Fruit fly (Drosophila melanogaster) whole organism, embryonic: ENCODE measurements around the gene CG31515.
A peak's percentile ranks its signal among the peaks of the same experiment; 100 is the strongest.

Experiments
- Abd-B ChIP-seq: fragments of 200-800 bp; sonication (Bioruptor generic); optimal IDR thresholded peaks from 2 replicates; lab custom pipeline; 2018; ENCODE audit warnings: missing biosample characterization, mild to moderate bottlenecking, missing genetic modification characterization, moderate library complexity
- Awh ChIP-seq: fragments of 200-800 bp; sonication (Bioruptor generic); IDR thresholded peaks from 2 replicates; pipeline ENCODE4, ENCODE4 v1.3.6; 2022; ENCODE audit warnings: missing biosample characterization, missing genetic modification characterization
- Bdp1 ChIP-seq: fragments of 200-800 bp; sonication (Bioruptor generic); optimal IDR thresholded peaks from 3 replicates; lab custom pipeline; 2016; ENCODE audit warnings: missing biosample characterization, missing genetic modification characterization
- CG10274 ChIP-seq: fragments of 200-800 bp; sonication (Bioruptor generic); optimal IDR thresholded peaks from 3 replicates; lab custom pipeline; 2017; ENCODE audit warnings: missing biosample characterization, mild to moderate bottlenecking, missing genetic modification characterization
- CG10979 ChIP-seq: fragments of 200-800 bp; sonication (Bioruptor generic); optimal IDR thresholded peaks from 2 replicates; lab custom pipeline; 2018; ENCODE audit warnings: missing biosample characterization, mild to moderate bottlenecking, missing genetic modification characterization, moderate library complexity
- CG12299 ChIP-seq: fragments of 200-800 bp; sonication (Bioruptor generic); optimal IDR thresholded peaks from 2 replicates; lab custom pipeline; 2018; ENCODE audit warnings: missing biosample characterization, mild to moderate bottlenecking, missing genetic modification characterization
- CG13424 ChIP-seq: fragments of 200-800 bp; sonication (Bioruptor generic); optimal IDR thresholded peaks from 2 replicates; lab custom pipeline; 2019; ENCODE audit warnings: missing biosample characterization, mild to moderate bottlenecking, missing genetic modification characterization, moderate library complexity
- CG15479 ChIP-seq: fragments of 200-800 bp; sonication (Bioruptor generic); optimal IDR thresholded peaks from 3 replicates; lab custom pipeline; 2019; ENCODE audit warnings: missing biosample characterization, mild to moderate bottlenecking, missing genetic modification characterization, moderate library complexity
- CG15696 ChIP-seq: fragments of 200-800 bp; sonication (Bioruptor generic); optimal IDR thresholded peaks from 2 replicates; lab custom pipeline; 2019; ENCODE audit warnings: missing biosample characterization, mild to moderate bottlenecking, missing genetic modification characterization, moderate library complexity
- CG1602 ChIP-seq: fragments of 200-800 bp; sonication (Bioruptor generic); optimal IDR thresholded peaks from 3 replicates; lab custom pipeline; 2016; ENCODE audit warnings: missing biosample characterization, missing genetic modification characterization
- CG16779 ChIP-seq: fragments of 200-800 bp; sonication (Bioruptor generic); IDR thresholded peaks from 2 replicates; pipeline ENCODE4 v1.3.6; 2022; ENCODE audit warnings: missing biosample characterization, missing genetic modification characterization
- CG17186 ChIP-seq: fragments of 200-800 bp; sonication (Bioruptor generic); optimal IDR thresholded peaks from 3 replicates; lab custom pipeline; 2017; ENCODE audit warnings: missing biosample characterization, missing genetic modification reagents, missing genetic modification characterization
- CG31224 ChIP-seq: fragments of 200-800 bp; sonication (Bioruptor generic); IDR thresholded peaks from 2 replicates; pipeline ENCODE4 v1.3.6; 2022; ENCODE audit warnings: missing biosample characterization, missing genetic modification characterization
- CG4404 ChIP-seq: fragments of 200-800 bp; sonication (Bioruptor generic); IDR thresholded peaks from 2 replicates; pipeline ENCODE4 v1.3.6; 2022; ENCODE audit warnings: missing biosample characterization, missing genetic modification characterization
- CG8478 ChIP-seq: fragments of >200 bp; optimal IDR thresholded peaks from 2 replicates; lab custom pipeline; 2018
- CG8944 ChIP-seq: fragments of 200-800 bp; sonication (Bioruptor generic); optimal IDR thresholded peaks from 3 replicates; lab custom pipeline; 2016; ENCODE audit warnings: missing biosample characterization, missing genetic modification characterization
- CG9215 ChIP-seq: fragments of 200-800 bp; sonication (Bioruptor generic); IDR thresholded peaks from 2 replicates; pipeline ENCODE4 v1.3.6; 2022; ENCODE audit warnings: missing biosample characterization, missing genetic modification characterization
- CG9817 ChIP-seq: fragments of 200-800 bp; sonication (Bioruptor generic); optimal IDR thresholded peaks from 2 replicates; lab custom pipeline; 2018; ENCODE audit warnings: missing biosample characterization, mild to moderate bottlenecking, missing genetic modification characterization, moderate library complexity
- Dll ChIP-seq: fragments of 200-800 bp; sonication (Bioruptor generic); IDR thresholded peaks from 4 replicates; pipeline ENCODE4 v1.3.6; 2022; ENCODE audit warnings: missing biosample characterization, missing genetic modification characterization; ENCODE audit not compliant: partially characterized antibody
- Ets65A ChIP-seq: fragments of 200-800 bp; sonication (Bioruptor generic); peaks from one replicate; lab custom pipeline; 2016; ENCODE audit warnings: missing biosample characterization, missing genetic modification characterization
- HLHmδ ChIP-seq: fragments of 200-800 bp; sonication (Bioruptor generic); optimal IDR thresholded peaks from 2 replicates; lab custom pipeline; 2018; ENCODE audit warnings: missing biosample characterization, mild to moderate bottlenecking, missing genetic modification characterization, moderate library complexity
- Hr3 ChIP-seq: fragments of 200-800 bp; sonication (Bioruptor generic); optimal IDR thresholded peaks from 3 replicates; lab custom pipeline; 2016; ENCODE audit warnings: missing biosample characterization, missing genetic modification characterization
- Hr78 ChIP-seq, 2 experiments: fragments of 200-800 bp in 1 of 2; fragments of >200 bp in 1 of 2; sonication (Bioruptor generic) in 1 of 2; optimal IDR thresholded peaks; 2 replicates each; lab custom pipeline; 2017 to 2019; ENCODE audit warnings: missing biosample characterization in 2 of 2, missing genetic modification characterization in 2 of 2, mild to moderate bottlenecking in 1 of 2, moderate library complexity in 1 of 2
- Hsf ChIP-seq: fragments of 200-800 bp; sonication (Bioruptor generic); optimal IDR thresholded peaks from 3 replicates; lab custom pipeline; 2016; ENCODE audit warnings: missing biosample characterization, missing genetic modification characterization
- Med ChIP-seq: fragments of 200-800 bp; sonication (Bioruptor generic); peaks from one replicate; lab custom pipeline; 2016; ENCODE audit warnings: missing biosample characterization, missing genetic modification characterization, mild to moderate bottlenecking, inconsistent platforms, moderate library complexity
- NK7.1 ChIP-seq: fragments of 200-800 bp; sonication (Bioruptor generic); optimal IDR thresholded peaks from 3 replicates; lab custom pipeline; 2016; ENCODE audit warnings: missing biosample characterization, missing genetic modification characterization
- Optix ChIP-seq: fragments of 200-800 bp; sonication (Bioruptor generic); IDR thresholded peaks from 3 replicates; pipeline ENCODE4 v1.3.6; 2022; ENCODE audit warnings: missing biosample characterization, missing genetic modification characterization
- PHDP ChIP-seq: fragments of 200-800 bp; sonication (Bioruptor generic); optimal IDR thresholded peaks from 3 replicates; lab custom pipeline; 2018; ENCODE audit warnings: missing biosample characterization, mild to moderate bottlenecking, missing genetic modification characterization, moderate library complexity
- Rx ChIP-seq: fragments of 200-800 bp; sonication (Bioruptor generic); IDR thresholded peaks from 2 replicates; pipeline ENCODE4 v1.3.6; 2022; ENCODE audit warnings: missing biosample characterization, missing genetic modification characterization
- Sox100B ChIP-seq: fragments of 200-800 bp; sonication (Bioruptor generic); optimal IDR thresholded peaks from 3 replicates; lab custom pipeline; 2018; ENCODE audit warnings: missing biosample characterization, mild to moderate bottlenecking, missing genetic modification characterization
- dmrt99B ChIP-seq: fragments of 200-800 bp; sonication (Bioruptor generic); optimal IDR thresholded peaks from 2 replicates; lab custom pipeline; 2018; ENCODE audit warnings: missing biosample characterization, mild to moderate bottlenecking, missing genetic modification characterization, moderate library complexity
- gfzf ChIP-seq: fragments of 200-800 bp; sonication (Bioruptor generic); optimal IDR thresholded peaks from 2 replicates; lab custom pipeline; 2016; ENCODE audit warnings: missing biosample characterization, mild to moderate bottlenecking, missing genetic modification characterization, moderate library complexity
- hbn ChIP-seq: fragments of 200-800 bp; sonication (Bioruptor generic); IDR thresholded peaks from 2 replicates; pipeline ENCODE4 v1.3.6; 2022; ENCODE audit warnings: missing biosample characterization, missing genetic modification characterization; ENCODE audit not compliant: partially characterized antibody
- jumu ChIP-seq: fragments of 200-800 bp; sonication (Bioruptor generic); optimal IDR thresholded peaks from 3 replicates; lab custom pipeline; 2016; ENCODE audit warnings: missing biosample characterization, missing genetic modification characterization
- mirr ChIP-seq: fragments of 200-800 bp; sonication (Bioruptor generic); optimal IDR thresholded peaks from 3 replicates; lab custom pipeline; 2018; ENCODE audit warnings: missing biosample characterization, mild to moderate bottlenecking, missing genetic modification characterization
- nerfin-1 ChIP-seq: fragments of 200-800 bp; sonication (Bioruptor generic); optimal IDR thresholded peaks from 3 replicates; lab custom pipeline; 2019; ENCODE audit warnings: missing biosample characterization, mild to moderate bottlenecking, missing genetic modification characterization, moderate library complexity
- peb ChIP-seq: fragments of 200-800 bp; sonication (Bioruptor generic); IDR thresholded peaks from 2 replicates; pipeline ENCODE4 v1.3.6; 2022; ENCODE audit warnings: missing biosample characterization, missing genetic modification characterization
- psq ChIP-seq: fragments of 200-800 bp; sonication (Bioruptor generic); optimal IDR thresholded peaks from 2 replicates; lab custom pipeline; 2017; ENCODE audit warnings: missing biosample characterization, missing genetic modification characterization
- sens ChIP-seq: fragments of 200-800 bp; sonication (Bioruptor generic); peaks from one replicate; lab custom pipeline; 2016; ENCODE audit warnings: missing biosample characterization, missing genetic modification characterization
- sna ChIP-seq: fragments of 200-800 bp; sonication (Bioruptor generic); IDR thresholded peaks from 2 replicates; pipeline ENCODE4 v1.3.6; 2022; ENCODE audit warnings: missing biosample characterization, missing genetic modification characterization; ENCODE audit not compliant: partially characterized antibody
- stc ChIP-seq: fragments of 200-800 bp; sonication (Bioruptor generic); IDR thresholded peaks from 2 replicates; pipeline ENCODE4 v1.3.6; 2022; ENCODE audit warnings: missing biosample characterization, missing genetic modification characterization
- sug ChIP-seq: fragments of 200-800 bp; optimal IDR thresholded peaks from 2 replicates; lab custom pipeline; 2019; ENCODE audit warnings: missing biosample characterization, mild to moderate bottlenecking, missing genetic modification characterization, moderate library complexity
- tap ChIP-seq: fragments of 200-800 bp; optimal IDR thresholded peaks from 3 replicates; lab custom pipeline; 2019; ENCODE audit warnings: missing biosample characterization, mild to moderate bottlenecking, missing genetic modification characterization, moderate library complexity
- wdn ChIP-seq: fragments of 200-800 bp; sonication (Bioruptor generic); IDR thresholded peaks from 2 replicates; pipeline ENCODE4 v1.3.6; 2022; ENCODE audit warnings: missing biosample characterization, missing genetic modification characterization
- zen ChIP-seq: fragments of 200-800 bp; sonication (Bioruptor generic); optimal IDR thresholded peaks from 3 replicates; lab custom pipeline; 2018; ENCODE audit warnings: missing biosample characterization, mild to moderate bottlenecking, missing genetic modification characterization, moderate library complexity
- zfh2 ChIP-seq: fragments of 200-800 bp; sonication (Bioruptor generic); optimal IDR thresholded peaks from 2 replicates; lab custom pipeline; 2016; ENCODE audit warnings: missing biosample characterization, missing genetic modification characterization

Gene CG31515

dm6 chr3R:23363515-23364124, 25.1 kb downstream of the CG31515 start, which contains the start of gene CG4408 (continued):
- no peak for TF ChIP-seq sug (tag; lab: Kevin White, UChicago)
- no peak for TF ChIP-seq HLHmδ
- peak; percentile 53 for TF ChIP-seq zfh2
- peak; percentile 20 for TF ChIP-seq CG10979 (tag; lab: Kevin White, UChicago)
- no peak for TF ChIP-seq CG31224 (GFP tag; lab: Robert Waterston, UW)
- no peak for TF ChIP-seq Dll (GFP tag; lab: Robert Waterston, UW)
- no peak for TF ChIP-seq Optix
- TF ChIP-seq CG15696 (tag; lab: Kevin White, UChicago), result peak; percentile 0
- TF ChIP-seq CG1602 (GFP tag; lab: Kevin White, UChicago), result no peak
- TF ChIP-seq CG9215 (GFP tag; lab: Robert Waterston, UW), result peak; percentile 35; the same call in 1 of the 2 replicates
- no peak for TF ChIP-seq tap
- no peak for TF ChIP-seq Hr78 (GFP tag; optimal IDR thresholded peaks at IDR 0.05; lab: Kevin White, UChicago)
- TF ChIP-seq peb (GFP tag; lab: Robert Waterston, UW), result no peak
- peak; percentile 84 for TF ChIP-seq CG10274 (GFP tag; lab: Kevin White, UChicago)
- no peak for TF ChIP-seq Rx
- TF ChIP-seq Ets65A (GFP tag; lab: Kevin White, UChicago), result peak; percentile 30
- peak; percentile 43 for TF ChIP-seq PHDP
- TF ChIP-seq psq (GFP tag; lab: Kevin White, UChicago), result no peak
- no peak for TF ChIP-seq CG17186 (GFP tag; lab: Kevin White, UChicago)
- TF ChIP-seq Abd-B, result peak; percentile 30
- TF ChIP-seq mirr (GFP tag; lab: Kevin White, UChicago), result no peak
- peak; percentile 31 for TF ChIP-seq dmrt99B (tag; lab: Kevin White, UChicago)

DNA sequence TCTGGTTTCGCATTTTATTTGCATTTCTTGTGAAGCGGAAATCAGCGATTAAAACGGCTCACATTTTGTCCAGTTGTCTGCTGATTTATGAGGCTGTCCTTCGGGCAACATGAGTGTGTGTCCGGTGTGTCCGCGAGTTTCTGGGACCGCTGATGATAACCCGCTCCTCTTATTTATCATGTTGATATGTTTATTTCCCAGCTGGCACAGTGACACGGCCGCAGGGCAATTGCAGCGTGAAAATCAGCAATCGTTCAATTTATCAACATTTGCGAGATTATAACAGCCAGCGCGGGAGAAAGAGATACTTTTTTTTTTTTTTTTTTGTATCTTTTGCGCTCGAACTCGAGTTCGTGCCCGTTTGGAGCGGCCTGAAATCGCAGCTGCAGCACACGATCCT, 28.3 kb downstream of the CG31515 start:
- TF ChIP-seq sna (GFP tag; lab: Robert Waterston, UW) (no peak), nerfin-1 (tag; lab: Kevin White, UChicago) (no peak), jumu (GFP tag; lab: Kevin White, UChicago) (no peak), Dll (GFP tag; lab: Robert Waterston, UW) (no peak), CG9817 (no peak), sens (GFP tag; lab: Kevin White, UChicago) (peak; percentile 46), Ets65A (GFP tag; lab: Kevin White, UChicago) (peak; percentile 16), CG16779 (0 out of 2 replicates have a peak, but pooled peaks have one; percentile 19), CG13424 (tag; lab: Kevin White, UChicago) (no peak), CG12299 (tag; lab: Kevin White, UChicago) (no peak), CG8944 (no peak), NK7.1 (GFP tag; lab: Kevin White, UChicago) (no peak), CG1602 (GFP tag; lab: Kevin White, UChicago) (no peak), Hr3 (GFP tag; lab: Kevin White, UChicago) (no peak), CG31224 (GFP tag; lab: Robert Waterston, UW) (no peak), zen (tag; lab: Kevin White, UChicago) (no peak), Hsf (GFP tag; lab: Kevin White, UChicago) (no peak)
- TF ChIP-seq, all 482 proteins: peak for 3

- TF ChIP-seq hbn (GFP tag; lab: Robert Waterston, UW) (0 out of 2 replicates have a peak, but pooled peaks have one; percentile 21), Bdp1 (GFP tag; lab: Kevin White, UChicago) (no peak), CG4404 (GFP tag; lab: Robert Waterston, UW) (no peak), Awh (GFP tag; lab: Robert Waterston, UW) (no peak), CG8478 (peak; percentile 7), CG15479 (no peak), gfzf (GFP tag; lab: Kevin White, UChicago) (no peak), Med (peak; percentile 71), wdn (GFP tag; lab: Robert Waterston, UW) (no peak), Ets65A (GFP tag; lab: Kevin White, UChicago) (peak; percentile 78), stc (GFP tag; lab: Robert Waterston, UW) (no peak), Sox100B (GFP tag; lab: Kevin White, UChicago) (no peak)
These were observed 29.3 kb downstream of the CG31515 start for dm6 chr3R:23359420-23359819.
